In the genomic region with DNA sequence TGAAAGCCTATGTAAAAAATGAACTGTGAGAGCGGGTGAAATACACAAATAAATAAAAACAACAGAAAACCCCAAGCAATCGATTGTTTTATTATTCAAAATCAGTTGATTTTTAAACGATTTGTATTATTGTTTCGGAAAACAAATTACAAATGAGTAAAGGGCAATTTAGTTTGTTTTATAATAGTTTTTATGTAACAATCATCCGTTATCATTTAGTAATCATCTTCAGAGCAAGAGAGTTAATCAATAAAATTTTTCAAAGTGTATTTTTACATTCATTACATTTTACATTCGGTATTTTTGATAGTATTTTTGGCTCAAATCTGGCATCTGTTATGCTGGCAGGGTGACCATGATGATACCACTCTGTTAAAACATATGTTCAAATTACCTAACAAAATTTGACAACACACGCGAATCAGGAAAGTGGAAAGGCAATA, we compare ENCODE assay signal across 2 fruit fly cellular contexts.
TF ChIP-seq lines count a peak whose summit lies in the region.

A gene (plus strand): TSS at position 384 of the 443 bp plus-strand sequence.
A gene (plus strand): TSS at position 384 of the 443 bp plus-strand sequence.

TF ChIP-seq in whole organism, embryonic, 481 proteins besides CTCF, POLR2A, EP300 and RAD21 (continued from another document and continues in another):
- no peak for TF ChIP-seq CG1529 (GFP tag; optimal IDR thresholded peaks at IDR 0.05; lab: Kevin White, UChicago)
- TF ChIP-seq ATbp (GFP tag; optimal IDR thresholded peaks at IDR 0.05; lab: Kevin White, UChicago) = peak; percentile 60
- TF ChIP-seq trem (tag; optimal IDR thresholded peaks at IDR 0.05; lab: Kevin White, UChicago) = peak; percentile 59
- no peak for TF ChIP-seq sd (tag; optimal IDR thresholded peaks at IDR 0.05; lab: Kevin White, UChicago)
- TF ChIP-seq lola (GFP tag; optimal IDR thresholded peaks at IDR 0.05; lab: Kevin White, UChicago) = peak in 1 of 3 experiments; percentile 22
- TF ChIP-seq CrebB (tag; optimal IDR thresholded peaks at IDR 0.05; lab: Kevin White, UChicago) = no peak
- no peak for TF ChIP-seq CG14050 (GFP tag; IDR thresholded peaks at IDR 0.05; lab: Robert Waterston, UW)
- TF ChIP-seq unc-4 (GFP tag; IDR thresholded peaks at IDR 0.05; lab: Robert Waterston, UW; ENCODE audit: partially characterized antibody) = no peak
- TF ChIP-seq Optix (GFP tag; IDR thresholded peaks at IDR 0.05; lab: Robert Waterston, UW) = no peak
- TF ChIP-seq Rx (GFP tag; IDR thresholded peaks at IDR 0.05; lab: Robert Waterston, UW) = no peak
- TF ChIP-seq gcm2 (GFP tag; optimal IDR thresholded peaks at IDR 0.05; lab: Kevin White, UChicago) = no peak
- TF ChIP-seq gfzf (GFP tag; optimal IDR thresholded peaks at IDR 0.05; lab: Kevin White, UChicago) = peak; percentile 6
- TF ChIP-seq CG15479 (GFP tag; optimal IDR thresholded peaks at IDR 0.05; lab: Kevin White, UChicago) = no peak
- TF ChIP-seq Taf1 (GFP tag; IDR thresholded peaks at IDR 0.05; lab: Robert Waterston, UW) = no peak
- TF ChIP-seq CG32532 (GFP tag; IDR thresholded peaks at IDR 0.05; lab: Robert Waterston, UW) = peak; percentile 67; the same call in 1 of the 2 replicates
- no peak for TF ChIP-seq Bgb (GFP tag; IDR thresholded peaks at IDR 0.05; lab: Robert Waterston, UW; ENCODE audit: partially characterized antibody)
- no peak for TF ChIP-seq CG18011 (GFP tag; optimal IDR thresholded peaks at IDR 0.05; lab: Kevin White, UChicago)
- peak; percentile 55 for TF ChIP-seq CG33213 (GFP tag; optimal IDR thresholded peaks at IDR 0.05; lab: Kevin White, UChicago)
- no peak for TF ChIP-seq CG16813 (GFP tag; IDR thresholded peaks at IDR 0.05; lab: Robert Waterston, UW; ENCODE audit: partially characterized antibody)
- TF ChIP-seq Scr (GFP tag; IDR thresholded peaks at IDR 0.05; lab: Robert Waterston, UW; ENCODE audit: partially characterized antibody) = no peak
- TF ChIP-seq CG14441 (GFP tag; IDR thresholded peaks at IDR 0.05; lab: Robert Waterston, UW) = peak; percentile 70
- no peak for TF ChIP-seq mirr (GFP tag; optimal IDR thresholded peaks at IDR 0.05; lab: Kevin White, UChicago)
- TF ChIP-seq CG6254 (GFP tag; optimal IDR thresholded peaks at IDR 0.05; lab: Kevin White, UChicago) = peak; percentile 67
- no peak for TF ChIP-seq CG12236 (GFP tag; optimal IDR thresholded peaks at IDR 0.05; lab: Kevin White, UChicago)
- no peak for TF ChIP-seq CG9932 (GFP tag; IDR thresholded peaks at IDR 0.05; lab: Robert Waterston, UW)
- no peak for TF ChIP-seq zen2 (GFP tag; IDR thresholded peaks at IDR 0.05; lab: Robert Waterston, UW; ENCODE audit: partially characterized antibody)
- TF ChIP-seq CG10431 (GFP tag; optimal IDR thresholded peaks at IDR 0.05; lab: Kevin White, UChicago) = no peak
- no peak for TF ChIP-seq Ssrp (tag; optimal IDR thresholded peaks at IDR 0.05; lab: Kevin White, UChicago)
- TF ChIP-seq pan (optimal IDR thresholded peaks at IDR 0.05; lab: Kevin White, UChicago) = no peak
- TF ChIP-seq pan (GFP tag; optimal IDR thresholded peaks at IDR 0.05 in 1 of 2, IDR thresholded peaks at IDR 0.05 in 1 of 2) = peak in 1 of 2 experiments; percentile 75
- TF ChIP-seq CG2202 (tag; optimal IDR thresholded peaks at IDR 0.05; lab: Kevin White, UChicago) = no peak
- TF ChIP-seq schlank (tag; optimal IDR thresholded peaks at IDR 0.05; lab: Kevin White, UChicago) = no peak
- TF ChIP-seq pho (GFP tag; optimal IDR thresholded peaks at IDR 0.05; lab: Kevin White, UChicago) = no peak
- no peak for TF ChIP-seq CG9215 (GFP tag; IDR thresholded peaks at IDR 0.05; lab: Robert Waterston, UW)
- peak; percentile 74 for TF ChIP-seq croc (GFP tag; conservative IDR thresholded peaks at IDR 0.05; lab: Robert Waterston, UW)
- no peak for TF ChIP-seq ato (GFP tag; IDR thresholded peaks at IDR 0.05; lab: Robert Waterston, UW; ENCODE audit: partially characterized antibody)
- TF ChIP-seq NfI (GFP tag; optimal IDR thresholded peaks at IDR 0.05; lab: Kevin White, UChicago) = no peak
- no peak for TF ChIP-seq CG5953 (GFP tag; IDR thresholded peaks at IDR 0.05; lab: Robert Waterston, UW)
- 0 out of 3 replicates have a peak, but pooled peaks have one; percentile 14 for TF ChIP-seq CG6791 (GFP tag; IDR thresholded peaks at IDR 0.05; lab: Robert Waterston, UW; ENCODE audit: partially characterized antibody)
- TF ChIP-seq CG12219 (GFP tag; optimal IDR thresholded peaks at IDR 0.05; lab: Kevin White, UChicago) = no peak
- TF ChIP-seq CG31441 (GFP tag; IDR thresholded peaks at IDR 0.05; lab: Robert Waterston, UW) = peak; percentile 78
- peak; percentile 27 for TF ChIP-seq CG9817 (tag; optimal IDR thresholded peaks at IDR 0.05; lab: Kevin White, UChicago)
- peak; percentile 34 for TF ChIP-seq CG12659 (GFP tag; optimal IDR thresholded peaks at IDR 0.05; lab: Kevin White, UChicago)
- TF ChIP-seq dmrt11E (tag; optimal IDR thresholded peaks at IDR 0.05; lab: Kevin White, UChicago) = peak; percentile 35
- TF ChIP-seq Sox100B (GFP tag; optimal IDR thresholded peaks at IDR 0.05; lab: Kevin White, UChicago) = peak; percentile 77
- TF ChIP-seq lilli (GFP tag; optimal IDR thresholded peaks at IDR 0.05; lab: Kevin White, UChicago) = peak; percentile 19
- no peak for TF ChIP-seq cad (GFP tag; optimal IDR thresholded peaks at IDR 0.05; lab: Kevin White, UChicago)
- peak; percentile 68 for TF ChIP-seq vvl (GFP tag; IDR thresholded peaks at IDR 0.05; lab: Robert Waterston, UW)
- no peak for TF ChIP-seq CG10209 (GFP tag; optimal IDR thresholded peaks at IDR 0.05; lab: Kevin White, UChicago)
- TF ChIP-seq br (optimal IDR thresholded peaks at IDR 0.05; lab: Kevin White, UChicago) = no peak
- peak; percentile 81 for TF ChIP-seq CG4820 (GFP tag; optimal IDR thresholded peaks at IDR 0.05; lab: Kevin White, UChicago)
- no peak for TF ChIP-seq CG14667 (GFP tag; IDR thresholded peaks at IDR 0.05; lab: Robert Waterston, UW)
- peak; percentile 72 for TF ChIP-seq Ptx1 (GFP tag; IDR thresholded peaks at IDR 0.05; lab: Robert Waterston, UW)
- TF ChIP-seq usp (GFP tag; optimal IDR thresholded peaks at IDR 0.05; lab: Kevin White, UChicago) = no peak
- TF ChIP-seq pnt (GFP tag; optimal IDR thresholded peaks at IDR 0.05; lab: Kevin White, UChicago) = peak; percentile 79
- peak in 1 of 2 experiments; percentile 58 for TF ChIP-seq chif (GFP tag; optimal IDR thresholded peaks at IDR 0.05; lab: Kevin White, UChicago)
- TF ChIP-seq CG17912 (GFP tag; optimal IDR thresholded peaks at IDR 0.05; lab: Kevin White, UChicago) = no peak
- no peak for TF ChIP-seq Sry-β (GFP tag; optimal IDR thresholded peaks at IDR 0.05; lab: Kevin White, UChicago)
- peak; percentile 15 for TF ChIP-seq mam (GFP tag; optimal IDR thresholded peaks at IDR 0.05; lab: Kevin White, UChicago)
- no peak for TF ChIP-seq CG17568 (GFP tag; optimal IDR thresholded peaks at IDR 0.05; lab: Kevin White, UChicago)
- TF ChIP-seq Mad (GFP tag; optimal IDR thresholded peaks at IDR 0.05; lab: Kevin White, UChicago) = no peak
- TF ChIP-seq pum (GFP tag; optimal IDR thresholded peaks at IDR 0.05; lab: Kevin White, UChicago) = peak; percentile 52
- TF ChIP-seq CG13424 (tag; optimal IDR thresholded peaks at IDR 0.05; lab: Kevin White, UChicago) = peak; percentile 14

TF ChIP-seq in whole organism, prepupa, 60 proteins besides CTCF, POLR2A, EP300 and RAD21 (continued from another document):
- TF ChIP-seq Hr39 (GFP tag; optimal IDR thresholded peaks at IDR 0.05; lab: Kevin White, UChicago) (no peak), Sox15 (GFP tag; optimal IDR thresholded peaks at IDR 0.05; lab: Kevin White, UChicago) (no peak), Eip78C (GFP tag; lab: Kevin White, UChicago) (peak; percentile 78), Eip75B (GFP tag; optimal IDR thresholded peaks at IDR 0.05; lab: Kevin White, UChicago) (peak; percentile 74), CG8319 (GFP tag; optimal IDR thresholded peaks at IDR 0.05; lab: Kevin White, UChicago) (no peak), CG16779 (tag; optimal IDR thresholded peaks at IDR 0.05; lab: Kevin White, UChicago) (no peak), CG15336 (GFP tag; IDR thresholded peaks at IDR 0.05; lab: Robert Waterston, UW) (peak; percentile 68), CG3919 (GFP tag; optimal IDR thresholded peaks at IDR 0.05; lab: Kevin White, UChicago) (no peak), CG7368 (GFP tag; optimal IDR thresholded peaks at IDR 0.05; lab: Kevin White, UChicago) (no peak), dsx (GFP tag; optimal IDR thresholded peaks at IDR 0.05; lab: Kevin White, UChicago; ENCODE audit: poor library complexity, severe bottlenecking) (no peak), achi (GFP tag; optimal IDR thresholded peaks at IDR 0.05; lab: Kevin White, UChicago) (peak; percentile 34), Sox14 (GFP tag; optimal IDR thresholded peaks at IDR 0.05; lab: Kevin White, UChicago) (peak; percentile 0), CG31627 (GFP tag; optimal IDR thresholded peaks at IDR 0.05; lab: Kevin White, UChicago) (no peak), lz (GFP tag; optimal IDR thresholded peaks at IDR 0.05; lab: Kevin White, UChicago) (peak; percentile 61), CG8119 (GFP tag; IDR thresholded peaks at IDR 0.05; lab: Robert Waterston, UW) (peak; percentile 61; the same call in 2 of the 3 replicates), fd85E (GFP tag; optimal IDR thresholded peaks at IDR 0.05; lab: Kevin White, UChicago) (no peak), CG8632 (GFP tag; optimal IDR thresholded peaks at IDR 0.05; lab: Kevin White, UChicago) (no peak), Sox102F (GFP tag; optimal IDR thresholded peaks at IDR 0.05; lab: Kevin White, UChicago) (no peak), vri (GFP tag; optimal IDR thresholded peaks at IDR 0.05; lab: Kevin White, UChicago) (peak; percentile 78), OdsH (GFP tag; optimal IDR thresholded peaks at IDR 0.05; lab: Kevin White, UChicago) (no peak), Blimp-1 (GFP tag; optimal IDR thresholded peaks at IDR 0.05; lab: Kevin White, UChicago) (no peak), CG11902 (GFP tag; optimal IDR thresholded peaks at IDR 0.05; lab: Kevin White, UChicago) (peak; percentile 9), spab (GFP tag; optimal IDR thresholded peaks at IDR 0.05; lab: Kevin White, UChicago) (peak; percentile 54), CG4318 (GFP tag; optimal IDR thresholded peaks at IDR 0.05; lab: Kevin White, UChicago) (peak; percentile 30), CG11762 (GFP tag; optimal IDR thresholded peaks at IDR 0.05; lab: Kevin White, UChicago; ENCODE audit: insufficient read depth) (peak; percentile 74), CG3032 (tag; optimal IDR thresholded peaks at IDR 0.05; lab: Kevin White, UChicago) (peak; percentile 53), Hr4 (GFP tag; optimal IDR thresholded peaks at IDR 0.05; lab: Kevin White, UChicago) (peak; percentile 47), dac (GFP tag; optimal IDR thresholded peaks at IDR 0.05; lab: Kevin White, UChicago) (no peak), Ets21C (GFP tag; optimal IDR thresholded peaks at IDR 0.05; lab: Kevin White, UChicago) (peak; percentile 14), topi (GFP tag; optimal IDR thresholded peaks at IDR 0.05; lab: Kevin White, UChicago) (peak; percentile 47), CG1621 (tag; optimal IDR thresholded peaks at IDR 0.05; lab: Kevin White, UChicago) (no peak), pdm3 (GFP tag; optimal IDR thresholded peaks at IDR 0.05; lab: Kevin White, UChicago) (peak; percentile 30), CG9139 (GFP tag; optimal IDR thresholded peaks at IDR 0.05; lab: Kevin White, UChicago) (no peak), Gug (GFP tag; IDR thresholded peaks at IDR 0.05; lab: Robert Waterston, UW) (peak; percentile 63), Lpt (GFP tag; optimal IDR thresholded peaks at IDR 0.05; lab: Kevin White, UChicago) (peak; percentile 62), eg (GFP tag; IDR thresholded peaks at IDR 0.05; lab: Robert Waterston, UW) (peak; percentile 83), CG6792 (GFP tag; optimal IDR thresholded peaks at IDR 0.05; lab: Kevin White, UChicago) (peak; percentile 42), CG6163 (GFP tag; IDR thresholded peaks at IDR 0.05; lab: Robert Waterston, UW) (peak; percentile 80), CG34406 (GFP tag; optimal IDR thresholded peaks at IDR 0.05; lab: Kevin White, UChicago) (peak; percentile 8)
TF ChIP-seq in whole organism, prepupa: peak in this region for 34.
